Fruit fly (Drosophila melanogaster) Kc167 (cell line): Measurements from ENCODE around the gene CG10035.

Experiments used
- Myc ChIP-seq: fragments of >200 bp; optimal IDR thresholded peaks from 2 replicates; lab custom pipeline; 2017; ENCODE audit warnings: missing external identifiers
- Sin3A ChIP-seq: fragments of >200 bp; optimal IDR thresholded peaks from 2 replicates; lab custom pipeline; 2018; ENCODE audit warnings: missing external identifiers
- psq ChIP-seq: fragments of >200 bp; optimal IDR thresholded peaks from 2 replicates; lab custom pipeline; 2017; ENCODE audit warnings: missing external identifiers

dm6 chr3R:12405134-12405533 lies 22.6 kb upstream of the CG10035 start:
- TF ChIP-seq psq = no peak
- no peak for TF ChIP-seq Myc (lab: Kevin White, UChicago)
- TF ChIP-seq Sin3A (lab: Kevin White, UChicago) = no peak
